Fruit fly (Drosophila melanogaster) whole organism: ENCODE data around the gene Tomosyn.

ENCODE experiments used
- CG8478 ChIP-seq: fragments of >200 bp; optimal IDR thresholded peaks from 2 replicates; lab custom pipeline; 2018; ENCODE audit warnings: inconsistent platforms
- Dll ChIP-seq: fragments of >200 bp; optimal IDR thresholded peaks from 2 replicates; lab custom pipeline; 2017
- EcR ChIP-seq, 2 experiments: fragments of >200 bp; optimal IDR thresholded peaks; 2 replicates each; lab custom pipeline; 2017; ENCODE audit warnings: missing biosample characterization in 2 of 2, missing genetic modification characterization in 2 of 2, missing genetic modification reagents in 2 of 2
- pan ChIP-seq: fragments of >200 bp; optimal IDR thresholded peaks from 2 replicates; lab custom pipeline; 2017
- psq ChIP-seq: fragments of >200 bp; optimal IDR thresholded peaks from 2 replicates; lab custom pipeline; 2017
- usp ChIP-seq: fragments of >200 bp; optimal IDR thresholded peaks from 2 replicates; lab custom pipeline; 2017; ENCODE audit warnings: missing biosample characterization, missing genetic modification characterization, mixed read lengths

DNA sequence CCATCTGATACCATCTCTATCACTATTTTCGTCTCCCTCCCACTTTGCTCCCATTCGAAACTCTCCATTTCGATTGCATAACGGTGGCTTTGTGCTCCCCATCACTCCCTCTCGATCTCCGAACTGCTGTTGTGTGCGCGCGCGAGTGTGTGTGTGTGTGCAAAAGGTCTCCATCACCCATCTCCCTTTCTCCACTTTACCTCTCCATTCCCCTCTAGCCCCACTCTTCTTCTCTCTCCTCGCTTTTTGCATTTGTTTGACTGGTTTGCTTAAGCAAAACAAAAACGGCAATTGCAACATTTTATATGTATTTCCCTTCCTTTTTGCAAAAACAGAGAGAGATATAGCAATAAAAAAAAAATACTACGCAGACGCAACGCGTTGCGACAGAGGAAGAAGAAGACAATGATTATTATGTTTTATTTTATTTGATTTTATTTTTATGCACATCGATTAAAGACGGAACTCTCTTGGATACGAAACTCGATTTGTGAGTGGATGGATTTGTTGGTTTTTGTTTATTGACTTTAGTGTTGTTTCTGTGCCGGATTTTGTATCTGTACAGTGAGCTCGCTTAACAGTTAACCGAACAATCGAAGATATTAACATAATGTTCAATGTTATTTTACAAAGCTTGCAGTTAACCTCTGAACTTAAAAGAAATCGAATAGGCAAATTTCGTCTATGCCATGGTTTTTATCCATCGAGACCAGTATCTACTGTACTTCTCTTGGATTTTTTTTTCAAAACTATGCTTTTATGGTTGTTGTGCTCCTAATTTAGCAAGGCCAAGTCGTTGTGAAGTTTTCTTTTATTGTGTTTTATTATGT is 38.5 kb downstream of the Tomosyn start:
- TF ChIP-seq pan (no peak), usp (GFP tag; lab: Kevin White, UChicago) (no peak), psq (lab: Kevin White, UChicago) (no peak), Dll (lab: Kevin White, UChicago) (no peak), CG8478 (lab: Kevin White, UChicago) (no peak), EcR (GFP tag; optimal IDR thresholded peaks at IDR 0.05; lab: Kevin White, UChicago) (no peak)
